Worm (Caenorhabditis elegans): ENCODE measurements around the gene C38H2.2.

- no peak for TF ChIP-seq cog-1 (tag; optimal IDR thresholded peaks at IDR 0.05)
- no peak for TF ChIP-seq klf-2 (GFP tag; conservative IDR thresholded peaks at IDR 0.05)
- TF ChIP-seq ztf-29 (GFP tag; IDR thresholded peaks at IDR 0.05): no peak
- no peak for TF ChIP-seq med-1 (GFP tag; optimal IDR thresholded peaks at IDR 0.05; ENCODE audit: insufficient read depth)
Measured at ce11 chrIII:10378899-10379298, 2.7 kb upstream of the C38H2.2 start.

Measured in whole organism, midembryonic.